Fruit fly (Drosophila melanogaster): Measurements from ENCODE around the gene CG4829.

The CG4829 gene

dm6 chrX:16782175-16782916 lies 29.2 kb upstream of the CG4829 start (continued):
- TF ChIP-seq CG33557 (GFP tag; optimal IDR thresholded peaks at IDR 0.05) (no peak), gfzf (GFP tag; optimal IDR thresholded peaks at IDR 0.05) (no peak), CG11560 (tag; IDR thresholded peaks at IDR 0.05) (0 out of 3 replicates have a peak, but pooled peaks have one; percentile 19), Hey (tag; optimal IDR thresholded peaks at IDR 0.05) (no peak), shn (GFP tag; optimal IDR thresholded peaks at IDR 0.05) (peak; percentile 30), CG15073 (GFP tag; optimal IDR thresholded peaks at IDR 0.05) (no peak), phol (tag; optimal IDR thresholded peaks at IDR 0.05) (peak; percentile 55), mam (GFP tag; optimal IDR thresholded peaks at IDR 0.05) (peak; percentile 41), Mrtf (GFP tag; IDR thresholded peaks at IDR 0.05) (0 out of 3 replicates have a peak, but pooled peaks have one; percentile 37), CG17912 (GFP tag; optimal IDR thresholded peaks at IDR 0.05) (no peak), CG4617 (GFP tag; optimal IDR thresholded peaks at IDR 0.05; ENCODE audit: borderline replicate concordance) (no peak), CG12155 (GFP tag; optimal IDR thresholded peaks at IDR 0.05) (peak; percentile 38), Dp (GFP tag; optimal IDR thresholded peaks at IDR 0.05) (no peak), Bgb (GFP tag; IDR thresholded peaks at IDR 0.05; ENCODE audit: partially characterized antibody) (no peak), dan (GFP tag; IDR thresholded peaks at IDR 0.05) (no peak), grn (GFP tag; optimal IDR thresholded peaks at IDR 0.05) (peak; percentile 14), CG6854 (GFP tag; optimal IDR thresholded peaks at IDR 0.05) (peak; percentile 1), CG1603 (tag; optimal IDR thresholded peaks at IDR 0.05) (peak; percentile 17), CG2129 (GFP tag; IDR thresholded peaks at IDR 0.05; ENCODE audit: partially characterized antibody) (no peak), so (GFP tag; IDR thresholded peaks at IDR 0.05) (peak; percentile 55; the same call in 1 of the 3 replicates), CoRest (tag; optimal IDR thresholded peaks at IDR 0.05) (peak; percentile 53), CG18764 (GFP tag; optimal IDR thresholded peaks at IDR 0.05) (no peak), CG7271 (tag; optimal IDR thresholded peaks at IDR 0.05) (no peak), dmrt99B (tag; optimal IDR thresholded peaks at IDR 0.05) (peak; percentile 62), CG4328 (GFP tag; optimal IDR thresholded peaks at IDR 0.05) (peak; percentile 7), CG18619 (GFP tag; optimal IDR thresholded peaks at IDR 0.05) (peak; percentile 21), CG9932 (GFP tag; IDR thresholded peaks at IDR 0.05) (peak; percentile 58), CG12236 (GFP tag; optimal IDR thresholded peaks at IDR 0.05) (peak; percentile 9), Gsc (GFP tag; IDR thresholded peaks at IDR 0.05) (no peak), bsh (GFP tag; optimal IDR thresholded peaks at IDR 0.05) (peak in 1 of 2 experiments; percentile 62), trem (tag; optimal IDR thresholded peaks at IDR 0.05) (no peak), sr (GFP tag; IDR thresholded peaks at IDR 0.05) (peak; percentile 90), CkIIα-i1 (GFP tag; IDR thresholded peaks at IDR 0.05) (no peak), lilli (GFP tag; optimal IDR thresholded peaks at IDR 0.05) (peak; percentile 69), CG2889 (GFP tag; IDR thresholded peaks at IDR 0.05) (no peak), otp (GFP tag; IDR thresholded peaks at IDR 0.05) (peak; percentile 60; the same call in 1 of the 3 replicates), H2.0 (GFP tag; IDR thresholded peaks at IDR 0.05) (0 out of 2 replicates have a peak, but pooled peaks have one; percentile 21), CG8765 (GFP tag; IDR thresholded peaks at IDR 0.05) (no peak), Camta (GFP tag; optimal IDR thresholded peaks at IDR 0.05) (peak; percentile 19), Lpt (GFP tag; optimal IDR thresholded peaks at IDR 0.05) (no peak), cas (GFP tag; IDR thresholded peaks at IDR 0.05) (0 out of 2 replicates have a peak, but pooled peaks have one; percentile 15), CG4360 (GFP tag; IDR thresholded peaks at IDR 0.05) (no peak), gro (GFP tag; optimal IDR thresholded peaks at IDR 0.05) (no peak), E2f1 (GFP tag; IDR thresholded peaks at IDR 0.05) (peak; percentile 40), Hr78 (GFP tag; optimal IDR thresholded peaks at IDR 0.05) (no peak), jigr1 (GFP tag; IDR thresholded peaks at IDR 0.05) (no peak), cwo (GFP tag; optimal IDR thresholded peaks at IDR 0.05) (peak; percentile 44), aop (GFP tag; IDR thresholded peaks at IDR 0.05) (no peak), dmrt11E (tag; optimal IDR thresholded peaks at IDR 0.05) (peak; percentile 14)

All from whole organism, embryonic.